Worm (Caenorhabditis elegans): ENCODE measurements around the gene gei-3.

DNA sequence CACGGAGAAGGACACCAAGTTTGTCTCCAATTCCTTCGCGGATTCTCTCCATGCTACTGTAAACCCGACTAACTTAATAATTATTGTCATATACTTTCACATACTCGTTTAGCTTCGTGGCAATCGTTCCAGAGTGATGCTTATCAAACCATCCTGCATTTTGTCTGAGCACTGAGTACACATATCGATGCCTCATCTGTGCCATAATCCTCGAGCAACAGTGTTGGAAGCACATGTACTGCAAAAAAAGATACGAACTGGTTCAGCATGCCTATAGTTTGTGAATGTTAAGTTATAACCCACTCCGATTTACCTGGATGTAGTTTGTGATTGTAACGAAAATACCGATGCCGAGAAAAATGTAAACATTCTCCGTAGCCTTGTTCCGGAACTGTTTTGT, 58.4 kb downstream of the gei-3 start:
- no peak for TF ChIP-seq ttx-3 (tag; optimal IDR thresholded peaks at IDR 0.05)
- no peak for TF ChIP-seq elt-4 (tag; optimal IDR thresholded peaks at IDR 0.05)

Measured in whole organism, late embryonic.